Worm (Caenorhabditis elegans): ENCODE measurements around the gene mrpl-42.
A peak's percentile ranks its signal among the peaks of the same experiment; 100 is the strongest.

mrpl-42 gene

ce11 chrIV:9079330-9079729 lies 14.9 kb downstream of the mrpl-42 start:
- TF ChIP-seq F37D6.2 (tag; optimal IDR thresholded peaks at IDR 0.05) (no peak), daf-16 (GFP tag; optimal IDR thresholded peaks at IDR 0.05) (peak in 1 of 2 experiments; percentile 70), daf-16 (tag; optimal IDR thresholded peaks at IDR 0.05) (no peak)

ce11 chrIV:9078469-9078868 lies 15.8 kb downstream of the mrpl-42 start, which contains the start of gene mans-4:
mans-4 (minus strand) TSS chrIV:9078569.
- no peak for TF ChIP-seq gei-8 (GFP tag; optimal IDR thresholded peaks at IDR 0.05)
- TF ChIP-seq hif-1 (tag; optimal IDR thresholded peaks at IDR 0.05), result peak in 1 of 2 experiments; percentile 1
- TF ChIP-seq ceh-28 (tag; optimal IDR thresholded peaks at IDR 0.05), result no peak
- TF ChIP-seq nhr-11 (tag; optimal IDR thresholded peaks at IDR 0.05), result no peak
- TF ChIP-seq sdz-12 (GFP tag; optimal IDR thresholded peaks at IDR 0.05), result no peak

- no peak for TF ChIP-seq R02D3.7 (tag; optimal IDR thresholded peaks at IDR 0.05)
- no peak for TF ChIP-seq ceh-62 (tag; optimal IDR thresholded peaks at IDR 0.05)
- peak; percentile 63 for TF ChIP-seq hlh-30 (tag; optimal IDR thresholded peaks at IDR 0.05; ENCODE audit: insufficient read depth)
- TF ChIP-seq T20F7.1 (GFP tag; optimal IDR thresholded peaks at IDR 0.05), result peak; percentile 61
- no peak for TF ChIP-seq F44E2.7 (GFP tag; IDR thresholded peaks at IDR 0.05)
- TF ChIP-seq mep-1 (tag; optimal IDR thresholded peaks at IDR 0.05), result no peak
- no peak for TF ChIP-seq zfp-2 (tag; optimal IDR thresholded peaks at IDR 0.05)
- TF ChIP-seq spr-1 (tag; optimal IDR thresholded peaks at IDR 0.05), result no peak
- TF ChIP-seq lin-15B (tag; optimal IDR thresholded peaks at IDR 0.05), result no peak
- no peak for TF ChIP-seq gei-8 (GFP tag; optimal IDR thresholded peaks at IDR 0.05)
- TF ChIP-seq T26A8.4 (GFP tag; IDR thresholded peaks at IDR 0.05), result peak; percentile 50; the same call in 1 of the 2 replicates
- no peak for TF ChIP-seq saeg-2 (GFP tag; IDR thresholded peaks at IDR 0.05)
- TF ChIP-seq attf-4 (tag; optimal IDR thresholded peaks at IDR 0.05), result no peak
- TF ChIP-seq Y5F2A.4 (GFP tag; optimal IDR thresholded peaks at IDR 0.05), result no peak
- TF ChIP-seq daf-12 (tag; optimal IDR thresholded peaks at IDR 0.05), result no peak
- TF ChIP-seq F10B5.3 (tag; optimal IDR thresholded peaks at IDR 0.05), result no peak
- TF ChIP-seq ceh-82 (tag; optimal IDR thresholded peaks at IDR 0.05), result no peak
- TF ChIP-seq nhr-10 (tag; optimal IDR thresholded peaks at IDR 0.05), result no peak
- no peak for TF ChIP-seq jun-1 (tag; optimal IDR thresholded peaks at IDR 0.05)
- TF ChIP-seq php-3 (GFP tag; IDR thresholded peaks at IDR 0.05), result 0 out of 2 replicates have a peak, but pooled peaks have one; percentile 52
- 0 out of 2 replicates have a peak, but pooled peaks have one; percentile 40 for TF ChIP-seq mdt-29 (GFP tag; IDR thresholded peaks at IDR 0.05)
- no peak for TF ChIP-seq daf-16 (GFP tag; optimal IDR thresholded peaks at IDR 0.05)
- no peak for TF ChIP-seq daf-16 (tag; optimal IDR thresholded peaks at IDR 0.05)
- no peak for TF ChIP-seq daf-8 (GFP tag; IDR thresholded peaks at IDR 0.05)
- no peak for TF ChIP-seq unc-62 (GFP tag; optimal IDR thresholded peaks at IDR 0.05 in 1 of 2)
- TF ChIP-seq unc-62 (tag; optimal IDR thresholded peaks at IDR 0.05), result no peak
- TF ChIP-seq madf-9 (GFP tag; conservative IDR thresholded peaks at IDR 0.05), result peak; percentile 84
- no peak for TF ChIP-seq nhr-48 (tag; optimal IDR thresholded peaks at IDR 0.05)
- TF ChIP-seq ctbp-1 (GFP tag; IDR thresholded peaks at IDR 0.05), result 0 out of 2 replicates have a peak, but pooled peaks have one; percentile 34
- no peak for TF ChIP-seq zip-2 (tag; optimal IDR thresholded peaks at IDR 0.05)
- no peak for TF ChIP-seq aly-2 (tag; optimal IDR thresholded peaks at IDR 0.05)
- no peak for TF ChIP-seq nhr-237 (tag; optimal IDR thresholded peaks at IDR 0.05)
- TF ChIP-seq mdl-1 (tag; optimal IDR thresholded peaks at IDR 0.05), result peak in 1 of 2 experiments; percentile 61
- peak; percentile 90 for TF ChIP-seq dmd-9 (GFP tag; IDR thresholded peaks at IDR 0.05)
- TF ChIP-seq nhr-25 (tag; optimal IDR thresholded peaks at IDR 0.05; ENCODE audit: borderline replicate concordance, insufficient read depth), result no peak
- TF ChIP-seq lin-1 (GFP tag; IDR thresholded peaks at IDR 0.05), result no peak
- TF ChIP-seq dpl-1 (GFP tag; optimal IDR thresholded peaks at IDR 0.05), result peak; percentile 97
- peak; percentile 31 for TF ChIP-seq F37D6.2 (tag; optimal IDR thresholded peaks at IDR 0.05)
- no peak for TF ChIP-seq ZK546.5 (tag; optimal IDR thresholded peaks at IDR 0.05)
- peak; percentile 100 for TF ChIP-seq mes-2 (tag; optimal IDR thresholded peaks at IDR 0.05; ENCODE audit: poor library complexity, severe bottlenecking)
- TF ChIP-seq set-16 (GFP tag; IDR thresholded peaks at IDR 0.05), result no peak
- TF ChIP-seq ama-1 (optimal IDR thresholded peaks at IDR 0.05), result no peak
- TF ChIP-seq unc-130 (GFP tag; optimal IDR thresholded peaks at IDR 0.05), result peak; percentile 94
Observed at ce11 chrIV:9074244-9074723, 20.0 kb downstream of the mrpl-42 start, which contains the start of gene mppb-1. mppb-1 (plus strand) TSS chrIV:9074673.

Measured in whole organism, L4 larva.